Worm (Caenorhabditis elegans) whole organism, young adult: ENCODE results near the gene cyp-23A1.

Experiments
- B0019.2 ChIP-seq: fragments of 200-800 bp; sonication (Bioruptor generic); conservative IDR thresholded peaks from 2 replicates; pipeline ENCODE4 v1.3.6; 2022; ENCODE audit warnings: missing genetic modification reagents, missing genetic modification characterization, missing compliant biosample characterization
- Y95B8A.8 ChIP-seq: fragments of 200-800 bp; sonication (Bioruptor generic); IDR thresholded peaks from 2 replicates; pipeline ENCODE4 v1.3.6; 2022; ENCODE audit warnings: missing genetic modification reagents, missing genetic modification characterization, missing compliant biosample characterization
- ZK185.1 ChIP-seq: sonication (generic microtip); optimal IDR thresholded peaks from 2 replicates; lab custom pipeline; 2016; ENCODE audit warnings: mild to moderate bottlenecking, missing genetic modification characterization, missing compliant biosample characterization; ENCODE audit not compliant: poor library complexity, severe bottlenecking
- attf-3 ChIP-seq: fragments of 200-800 bp; sonication (Bioruptor generic); conservative IDR thresholded peaks from 2 replicates; pipeline ENCODE4 v1.3.6; 2022; ENCODE audit warnings: missing genetic modification reagents, missing genetic modification characterization, missing compliant biosample characterization
- ceh-58 ChIP-seq: fragments of 200-800 bp; sonication (Bioruptor generic); IDR thresholded peaks from 2 replicates; pipeline ENCODE4 v1.3.6; 2022; ENCODE audit warnings: missing genetic modification characterization, missing compliant biosample characterization
- egrh-3 ChIP-seq: fragments of 200-800 bp; sonication (Bioruptor generic); IDR thresholded peaks from 2 replicates; pipeline ENCODE4 v1.3.6; 2022; ENCODE audit warnings: missing genetic modification reagents, missing genetic modification characterization, missing compliant biosample characterization
- lag-1 ChIP-seq: fragments of 200-800 bp; sonication (Bioruptor generic); IDR thresholded peaks from 2 replicates; pipeline ENCODE4 v1.3.6; 2022; ENCODE audit warnings: missing genetic modification reagents, missing genetic modification characterization, missing compliant biosample characterization
- mcd-1 ChIP-seq: fragments of 200-800 bp; sonication (Bioruptor generic); IDR thresholded peaks from 2 replicates; pipeline ENCODE4 v1.3.6; 2022; ENCODE audit warnings: missing genetic modification reagents, missing genetic modification characterization, missing compliant biosample characterization
- pha-4 ChIP-seq: fragments of 150-350 bp; sonication (generic microtip); optimal IDR thresholded peaks from 2 replicates; lab custom pipeline; 2014; ENCODE audit warnings: missing biosample characterization, missing genetic modification reagents, missing genetic modification characterization
- snpc-4 ChIP-seq, 5 experiments: fragments of 150-350 bp in 1 of 5; sonication (generic microtip) in 4 of 5; optimal IDR thresholded peaks; 2 replicates each; lab custom pipeline; 2014 to 2018; ENCODE audit warnings: missing genetic modification characterization in 5 of 5, missing biosample characterization in 3 of 5, antibody characterized with exemption in 2 of 5, mild to moderate bottlenecking in 2 of 5, missing compliant biosample characterization in 2 of 5, missing genotype in 2 of 5, moderate library complexity in 2 of 5, missing genetic modification reagents in 1 of 5
- somi-1 ChIP-seq: fragments of 200-800 bp; sonication (Bioruptor generic); optimal IDR thresholded peaks from 2 replicates; lab custom pipeline; 2018; ENCODE audit warnings: mild to moderate bottlenecking, missing genetic modification characterization, missing compliant biosample characterization
- tlf-1 ChIP-seq: fragments of 200-800 bp; sonication (Bioruptor generic); optimal IDR thresholded peaks from 2 replicates; lab custom pipeline; 2018; ENCODE audit warnings: mild to moderate bottlenecking, missing genetic modification characterization, missing compliant biosample characterization
- ztf-18 ChIP-seq: sonication (generic microtip); optimal IDR thresholded peaks from 2 replicates; lab custom pipeline; 2016; ENCODE audit warnings: missing genotype, mild to moderate bottlenecking, missing genetic modification characterization, missing compliant biosample characterization

DNA sequence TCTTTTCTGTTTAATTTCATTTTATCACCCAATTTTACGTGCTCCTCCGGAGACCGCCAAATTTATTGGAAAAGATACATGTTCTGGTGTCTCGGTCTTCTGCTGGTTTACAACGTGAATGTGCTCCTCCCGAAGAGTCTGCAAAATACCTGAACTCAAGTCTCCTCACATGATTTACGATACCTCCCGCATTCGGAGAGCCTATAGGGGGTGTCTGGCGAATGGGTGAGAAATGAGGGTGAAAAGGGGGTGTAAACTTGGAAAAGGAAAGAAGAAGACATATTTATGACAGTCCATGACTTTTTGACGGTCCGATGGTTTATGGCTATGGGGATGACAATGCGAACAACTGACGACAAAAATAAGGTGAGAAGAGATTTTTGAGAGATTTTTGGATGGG is 4.3 kb downstream of the cyp-23A1 start:
- TF ChIP-seq somi-1 (GFP tag; lab: Kevin White, UChicago) (no peak), ZK185.1 (tag; lab: Kevin White, UChicago) (no peak), ceh-58 (GFP tag; lab: Robert Waterston, UW) (no peak), B0019.2 (no peak), snpc-4 (GFP tag; optimal IDR thresholded peaks at IDR 0.05; lab: Kevin White, UChicago) (no peak), snpc-4 (tag; optimal IDR thresholded peaks at IDR 0.05; lab: Kevin White, UChicago) (no peak), pha-4 (tag; lab: Kevin White, UChicago) (no peak), ztf-18 (no peak), Y95B8A.8 (no peak), egrh-3 (GFP tag; lab: Robert Waterston, UW) (no peak), lag-1 (GFP tag; lab: Robert Waterston, UW) (no peak), tlf-1 (no peak), mcd-1 (no peak), attf-3 (GFP tag; lab: Robert Waterston, UW) (no peak)
